Worm (Caenorhabditis elegans): ENCODE data around the gene unc-62.

ce11 chrV:4549191-4549590 is 51.9 kb downstream of the unc-62 start, which contains the start of gene sos-1:
- no peak for TF ChIP-seq klf-2 (GFP tag; conservative IDR thresholded peaks at IDR 0.05)
- TF ChIP-seq ztf-29 (GFP tag; IDR thresholded peaks at IDR 0.05), result no peak
- TF ChIP-seq cog-1 (tag; optimal IDR thresholded peaks at IDR 0.05), result no peak
- no peak for TF ChIP-seq ztf-23 (GFP tag; IDR thresholded peaks at IDR 0.05)
- TF ChIP-seq tab-1 (GFP tag; IDR thresholded peaks at IDR 0.05), result no peak
- TF ChIP-seq flt-1 (GFP tag; IDR thresholded peaks at IDR 0.05), result no peak
- TF ChIP-seq med-1 (GFP tag; optimal IDR thresholded peaks at IDR 0.05; ENCODE audit: insufficient read depth), result no peak

All from whole organism, midembryonic.